Worm (Caenorhabditis elegans) whole organism, L4/young adult: ENCODE measurements around the gene str-181.

Experiments
- W03F9.2 ChIP-seq: fragments of 150-350 bp; optimal IDR thresholded peaks from 2 replicates; lab custom pipeline; 2014; ENCODE audit warnings: missing biosample characterization, missing genetic modification characterization
- him-1 ChIP-seq: sonication (generic microtip); optimal IDR thresholded peaks from 2 replicates; lab custom pipeline; 2016; ENCODE audit warnings: missing genotype, missing genetic modification reagents, missing genetic modification characterization, missing compliant biosample characterization

- TF ChIP-seq him-1 (no peak), W03F9.2 (tag; lab: Kevin White, UChicago) (no peak)
These were observed 10.2 kb downstream of the str-181 start, which contains the start of gene R11D1.2 for ce11 chrV:12708305-12708704.
